Worm (Caenorhabditis elegans) whole organism, late embryonic: ENCODE measurements around the gene cpg-23.
"Not testable (repeated sequence)": the region's sequence is repeated elsewhere in the genome, so short reads cannot be mapped to it uniquely, and the experiment has no call there.

ENCODE experiments used
- hlh-15 ChIP-seq: sonication (generic microtip); optimal IDR thresholded peaks from 2 replicates; lab custom pipeline; 2016; ENCODE audit warnings: missing genetic modification characterization, missing compliant biosample characterization
- nhr-11 ChIP-seq: fragments of 150-350 bp; optimal IDR thresholded peaks from 2 replicates; lab custom pipeline; 2014; ENCODE audit warnings: missing biosample characterization, missing genetic modification characterization
- pag-3 ChIP-seq: sonication (generic microtip); optimal IDR thresholded peaks from 2 replicates; lab custom pipeline; 2016; ENCODE audit warnings: missing compliant biosample characterization, missing genetic modification characterization, borderline replicate concordance
- pax-1 ChIP-seq: fragments of 150-350 bp; optimal IDR thresholded peaks from 2 replicates; lab custom pipeline; 2014; ENCODE audit warnings: missing biosample characterization, missing genetic modification characterization

DNA sequence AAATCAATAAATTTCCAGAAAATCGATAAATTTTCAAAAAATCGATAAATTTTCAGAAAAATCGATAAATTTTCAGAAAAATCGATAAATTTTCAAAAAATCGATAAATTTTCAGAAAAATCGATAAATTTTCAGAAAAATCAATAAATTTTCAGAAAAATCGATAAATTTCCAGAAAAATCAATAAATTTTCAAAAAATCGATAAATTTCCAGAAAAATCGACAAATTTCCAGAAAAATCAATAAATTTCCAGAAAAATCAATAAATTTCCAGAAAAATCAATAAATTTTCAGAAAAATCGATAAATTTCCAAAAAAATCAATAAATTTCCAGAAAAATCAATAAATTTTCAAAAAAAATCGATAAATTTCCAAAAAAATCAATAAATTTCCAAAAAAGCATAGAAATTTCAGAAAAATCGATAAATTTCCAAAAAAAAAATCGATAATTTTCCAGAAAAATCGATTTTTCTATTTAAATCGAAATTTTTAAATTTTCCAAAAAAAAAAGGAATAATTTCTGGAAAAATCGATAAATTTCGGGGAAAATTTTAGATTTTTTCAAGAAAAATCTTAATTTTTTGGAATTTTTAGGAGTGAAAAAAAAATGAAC lies 38.9 kb upstream of the cpg-23 start, which contains the start of gene zhp-4:
- TF ChIP-seq pax-1; hlh-15; nhr-11 (tag; lab: Kevin White, UChicago); pag-3 (tag; lab: Kevin White, UChicago): not testable (repeated sequence)
